Fruit fly (Drosophila melanogaster): ENCODE measurements around the gene RFeSP.

The RFeSP gene

DNA sequence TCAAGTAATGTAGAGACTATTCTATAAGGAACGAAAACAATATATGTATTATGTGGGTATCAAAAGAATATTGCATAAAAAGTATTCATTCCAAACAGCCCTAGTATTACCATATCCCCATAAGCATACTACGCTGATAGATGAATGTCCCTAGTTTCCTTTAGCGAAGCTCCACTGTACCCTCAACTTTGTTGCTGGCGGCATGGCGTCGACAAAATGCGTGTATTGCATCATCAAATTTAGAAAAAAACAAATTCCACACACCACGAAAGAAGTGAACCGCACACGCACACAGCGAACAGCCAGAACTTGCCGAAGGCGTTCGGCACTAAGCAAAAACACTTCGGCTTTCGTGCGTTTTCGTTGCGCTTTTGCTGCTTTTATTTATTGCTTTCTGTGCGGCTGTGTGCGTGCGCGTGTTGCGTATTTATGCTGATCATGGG lies 18.8 kb upstream of the RFeSP start (continued):
- TF ChIP-seq CG15011 (GFP tag; optimal IDR thresholded peaks at IDR 0.05) (peak; percentile 82), Asciz (GFP tag; optimal IDR thresholded peaks at IDR 0.05) (peak; percentile 59), CG34422 (GFP tag; IDR thresholded peaks at IDR 0.05) (peak; percentile 98), CG9437 (GFP tag; optimal IDR thresholded peaks at IDR 0.05) (peak; percentile 78), HLHmδ (GFP tag; optimal IDR thresholded peaks at IDR 0.05) (no peak), CTCF (GFP tag; optimal IDR thresholded peaks at IDR 0.05) (no peak), phol (tag; optimal IDR thresholded peaks at IDR 0.05) (peak; percentile 68), btn (GFP tag; optimal IDR thresholded peaks at IDR 0.05) (peak; percentile 86), CG14860 (GFP tag; IDR thresholded peaks at IDR 0.05; ENCODE audit: partially characterized antibody) (no peak), tx (GFP tag; optimal IDR thresholded peaks at IDR 0.05) (peak; percentile 94), CG11247 (GFP tag; IDR thresholded peaks at IDR 0.05) (peak; percentile 98), Eip74EF (GFP tag; optimal IDR thresholded peaks at IDR 0.05) (peak in 1 of 2 experiments; percentile 85), CG11093 (GFP tag; IDR thresholded peaks at IDR 0.05) (peak; percentile 94), az2 (GFP tag; optimal IDR thresholded peaks at IDR 0.05) (peak; percentile 93), Usf (GFP tag; optimal IDR thresholded peaks at IDR 0.05) (peak; percentile 86), HmgZ (tag; optimal IDR thresholded peaks at IDR 0.05) (peak; percentile 98), maf-S (GFP tag; optimal IDR thresholded peaks at IDR 0.05) (peak; percentile 96), CG9876 (GFP tag; optimal IDR thresholded peaks at IDR 0.05) (peak; percentile 63), gt (GFP tag; IDR thresholded peaks at IDR 0.05) (no peak), CG14710 (tag; optimal IDR thresholded peaks at IDR 0.05) (no peak), CG31224 (GFP tag; IDR thresholded peaks at IDR 0.05) (peak; percentile 92), CG9797 (GFP tag; optimal IDR thresholded peaks at IDR 0.05) (no peak), Xbp1 (GFP tag; optimal IDR thresholded peaks at IDR 0.05) (peak; percentile 91), CG14965 (GFP tag; optimal IDR thresholded peaks at IDR 0.05; ENCODE audit: borderline replicate concordance) (peak; percentile 80), odd (GFP tag; optimal IDR thresholded peaks at IDR 0.05) (peak; percentile 92), Lhr (GFP tag; optimal IDR thresholded peaks at IDR 0.05) (no peak), CG6791 (GFP tag; IDR thresholded peaks at IDR 0.05; ENCODE audit: partially characterized antibody) (no peak), gsb (GFP tag; IDR thresholded peaks at IDR 0.05) (peak; percentile 98), Hr78 (GFP tag; optimal IDR thresholded peaks at IDR 0.05) (peak in 1 of 2 experiments; percentile 92), pzg (GFP tag; optimal IDR thresholded peaks at IDR 0.05) (peak; percentile 12), sima (GFP tag; optimal IDR thresholded peaks at IDR 0.05) (peak; percentile 90), CG10979 (tag; optimal IDR thresholded peaks at IDR 0.05) (peak; percentile 62), crol (GFP tag; IDR thresholded peaks at IDR 0.05) (peak; percentile 67), mirr (GFP tag; optimal IDR thresholded peaks at IDR 0.05) (peak; percentile 93), CG17328 (GFP tag; IDR thresholded peaks at IDR 0.05) (peak; percentile 94), ap (GFP tag; IDR thresholded peaks at IDR 0.05) (peak; percentile 96), nerfin-1 (tag; optimal IDR thresholded peaks at IDR 0.05) (peak; percentile 53), sd (tag; optimal IDR thresholded peaks at IDR 0.05) (peak; percentile 96), CG11085 (GFP tag; IDR thresholded peaks at IDR 0.05) (peak; percentile 92), Dad (GFP tag; optimal IDR thresholded peaks at IDR 0.05) (peak; percentile 94), stwl (tag; optimal IDR thresholded peaks at IDR 0.05) (no peak), zfh1 (GFP tag; IDR thresholded peaks at IDR 0.05) (peak; percentile 92), Fer1 (GFP tag; optimal IDR thresholded peaks at IDR 0.05) (peak; percentile 93), CG4820 (GFP tag; optimal IDR thresholded peaks at IDR 0.05) (peak; percentile 93), CG2120 (GFP tag; optimal IDR thresholded peaks at IDR 0.05) (peak; percentile 95), Vsx1 (GFP tag; optimal IDR thresholded peaks at IDR 0.05) (peak; percentile 83), CG15073 (GFP tag; optimal IDR thresholded peaks at IDR 0.05) (peak; percentile 51), mld (GFP tag; IDR thresholded peaks at IDR 0.05; ENCODE audit: partially characterized antibody) (no peak), CG15269 (tag; optimal IDR thresholded peaks at IDR 0.05) (peak; percentile 98), CG10959 (GFP tag; IDR thresholded peaks at IDR 0.05) (peak; percentile 75)

Measured in whole organism, embryonic.